Worm (Caenorhabditis elegans) whole organism, early embryonic: Measurements from ENCODE around the gene fbxb-74.

ENCODE experiments used
- ama-1 ChIP-seq: fragments of 150-350 bp; optimal IDR thresholded peaks from 2 replicates; lab custom pipeline; 2014
- ceh-36 ChIP-seq: sonication (generic microtip); optimal IDR thresholded peaks from 2 replicates; lab custom pipeline; 2016; ENCODE audit warnings: missing genetic modification characterization, inconsistent platforms, missing compliant biosample characterization
- ets-7 ChIP-seq: sonication (generic microtip); optimal IDR thresholded peaks from 2 replicates; lab custom pipeline; 2016; ENCODE audit warnings: missing genotype, missing genetic modification characterization, missing compliant biosample characterization
- scrt-1 ChIP-seq: fragments of 200-800 bp; sonication (Bioruptor generic); IDR thresholded peaks from 2 replicates; pipeline ENCODE4 v1.3.6; 2022; ENCODE audit warnings: missing genetic modification characterization, missing compliant biosample characterization

DNA sequence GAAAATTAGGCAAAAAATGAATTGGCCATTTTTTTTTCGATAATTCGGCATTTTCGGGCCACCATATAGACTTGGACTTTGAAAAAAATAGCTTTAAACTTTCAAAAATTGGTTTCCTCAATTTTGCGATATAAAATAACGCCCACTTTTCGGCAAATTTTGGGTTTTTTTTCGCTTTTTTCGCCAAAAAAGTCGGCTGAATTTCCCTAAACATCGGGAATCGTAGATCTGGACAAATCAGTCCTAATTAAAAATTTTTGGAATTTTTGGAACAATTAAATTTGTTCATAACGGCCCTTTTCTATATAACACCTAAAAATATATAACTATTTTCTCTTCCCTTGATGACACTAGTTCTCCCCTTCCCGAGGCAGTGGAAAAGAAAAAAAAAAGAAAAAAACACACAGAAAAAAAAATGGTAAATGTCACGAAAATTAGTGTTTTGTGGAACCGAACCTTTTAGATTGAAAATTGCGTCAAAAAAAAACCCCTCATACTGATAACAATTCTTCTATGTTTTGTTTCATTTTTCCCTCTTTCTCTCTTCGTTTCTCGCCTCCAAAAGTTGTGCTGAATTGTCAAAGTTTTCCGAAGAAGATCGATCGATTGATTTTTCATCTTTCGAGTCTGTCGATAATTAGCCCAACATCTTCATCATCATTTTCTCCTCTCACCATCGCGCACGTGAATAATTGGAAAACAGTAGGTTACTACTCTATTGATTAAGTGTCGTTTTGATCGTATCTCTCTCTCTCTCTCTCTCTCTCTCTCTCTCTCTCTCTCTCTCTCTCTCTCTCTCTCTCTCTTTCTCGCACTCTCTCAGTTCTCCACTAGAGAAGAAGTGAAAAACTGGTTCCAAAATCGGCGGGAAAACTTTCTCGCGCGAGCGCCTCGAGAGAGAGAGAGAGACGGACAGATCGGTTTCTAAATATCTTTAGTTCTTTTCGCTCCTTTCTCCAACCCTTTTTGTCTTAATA lies 38.5 kb downstream of the fbxb-74 start, which contains the start of gene Y24D9A.6:
- TF ChIP-seq ama-1 (no peak), ceh-36 (no peak), ets-7 (no peak), scrt-1 (GFP tag; lab: Robert Waterston, UW) (no peak)
